Worm (Caenorhabditis elegans) whole organism, late embryonic: ENCODE data around the gene ntc-1.

Experiments used
- F13H6.1 ChIP-seq: sonication (generic microtip); optimal IDR thresholded peaks from 2 replicates; lab custom pipeline; 2016; ENCODE audit warnings: missing genetic modification characterization, missing compliant biosample characterization
- K09A11.1 ChIP-seq: sonication (generic microtip); optimal IDR thresholded peaks from 2 replicates; lab custom pipeline; 2017; ENCODE audit warnings: antibody characterized with exemption, mild to moderate bottlenecking, missing genetic modification characterization, missing compliant biosample characterization; ENCODE audit not compliant: insufficient read depth
- T23F11.4 ChIP-seq: fragments of 200-800 bp; sonication (Bioruptor generic); optimal IDR thresholded peaks from 2 replicates; lab custom pipeline; 2018; ENCODE audit warnings: mild to moderate bottlenecking, missing genetic modification characterization, missing compliant biosample characterization
- Y22D7AL.16 ChIP-seq: sonication (generic microtip); optimal IDR thresholded peaks from 2 replicates; lab custom pipeline; 2016; ENCODE audit warnings: missing genetic modification characterization, missing compliant biosample characterization
- ahr-1 ChIP-seq: sonication (generic microtip); optimal IDR thresholded peaks from 2 replicates; lab custom pipeline; 2016; ENCODE audit warnings: missing genetic modification characterization, missing compliant biosample characterization
- ceh-18 ChIP-seq: sonication (generic microtip); optimal IDR thresholded peaks from 2 replicates; lab custom pipeline; 2016; ENCODE audit warnings: missing genetic modification characterization, missing compliant biosample characterization
- ceh-19 ChIP-seq: fragments of 200-800 bp; sonication (Bioruptor generic); optimal IDR thresholded peaks from 2 replicates; lab custom pipeline; 2018; ENCODE audit warnings: mild to moderate bottlenecking, missing genetic modification characterization, missing compliant biosample characterization
- ceh-22 ChIP-seq: sonication (generic microtip); optimal IDR thresholded peaks from 2 replicates; lab custom pipeline; 2017; ENCODE audit warnings: missing biosample characterization, missing genetic modification characterization
- ceh-30 ChIP-seq: fragments of 150-350 bp; optimal IDR thresholded peaks from 2 replicates; lab custom pipeline; 2014; ENCODE audit warnings: missing biosample characterization, missing genetic modification characterization
- ceh-31 ChIP-seq: sonication (generic microtip); optimal IDR thresholded peaks from 2 replicates; lab custom pipeline; 2016; ENCODE audit warnings: missing genetic modification characterization, missing compliant biosample characterization
- ceh-34 ChIP-seq: sonication (generic microtip); optimal IDR thresholded peaks from 2 replicates; lab custom pipeline; 2016; ENCODE audit warnings: mild to moderate bottlenecking, missing genetic modification characterization, missing compliant biosample characterization
- ceh-48 ChIP-seq: sonication (generic microtip); optimal IDR thresholded peaks from 2 replicates; lab custom pipeline; 2016; ENCODE audit warnings: missing genetic modification characterization, inconsistent platforms, missing compliant biosample characterization
- ceh-6 ChIP-seq: fragments of 200-800 bp; sonication (Bioruptor generic); optimal IDR thresholded peaks from 2 replicates; lab custom pipeline; 2018; ENCODE audit warnings: mild to moderate bottlenecking, missing genetic modification characterization, missing compliant biosample characterization
- dve-1 ChIP-seq: sonication (generic microtip); optimal IDR thresholded peaks from 2 replicates; lab custom pipeline; 2017; ENCODE audit warnings: antibody characterized with exemption, mild to moderate bottlenecking, missing genetic modification characterization, missing compliant biosample characterization
- elt-2 ChIP-seq: sonication (generic microtip); optimal IDR thresholded peaks from 2 replicates; lab custom pipeline; 2016; ENCODE audit warnings: missing genetic modification reagents, missing genetic modification characterization, missing compliant biosample characterization
- elt-4 ChIP-seq: sonication (generic microtip); optimal IDR thresholded peaks from 2 replicates; lab custom pipeline; 2016; ENCODE audit warnings: missing genetic modification characterization, missing compliant biosample characterization
- ets-4 ChIP-seq: sonication (generic microtip); optimal IDR thresholded peaks from 2 replicates; lab custom pipeline; 2016; ENCODE audit warnings: missing genetic modification characterization, missing compliant biosample characterization
- eyg-1 ChIP-seq: sonication (generic microtip); optimal IDR thresholded peaks from 2 replicates; lab custom pipeline; 2016; ENCODE audit warnings: missing genotype, missing genetic modification characterization, missing compliant biosample characterization
- fkh-10 ChIP-seq: fragments of 150-350 bp; optimal IDR thresholded peaks from 2 replicates; lab custom pipeline; 2014; ENCODE audit warnings: missing biosample characterization, missing genetic modification reagents, missing genetic modification characterization
- fkh-6 ChIP-seq: sonication (generic microtip); optimal IDR thresholded peaks from 2 replicates; lab custom pipeline; 2016; ENCODE audit warnings: missing genetic modification characterization, missing compliant biosample characterization
- gmeb-2 ChIP-seq: sonication (generic microtip); optimal IDR thresholded peaks from 2 replicates; lab custom pipeline; 2016; ENCODE audit warnings: missing genetic modification characterization, inconsistent platforms, missing compliant biosample characterization
- hlh-15 ChIP-seq: sonication (generic microtip); optimal IDR thresholded peaks from 2 replicates; lab custom pipeline; 2016; ENCODE audit warnings: missing genetic modification characterization, missing compliant biosample characterization
- lim-6 ChIP-seq: sonication (generic microtip); optimal IDR thresholded peaks from 2 replicates; lab custom pipeline; 2016; ENCODE audit warnings: missing genetic modification characterization, missing compliant biosample characterization
- madf-2 ChIP-seq: sonication (generic microtip); optimal IDR thresholded peaks from 2 replicates; lab custom pipeline; 2017; ENCODE audit warnings: missing genetic modification characterization, missing compliant biosample characterization
- nfya-1 ChIP-seq: sonication (generic microtip); optimal IDR thresholded peaks from 2 replicates; lab custom pipeline; 2017; ENCODE audit warnings: missing genetic modification characterization, mild to moderate bottlenecking, missing compliant biosample characterization, antibody characterized with exemption, moderate library complexity
- nhr-11 ChIP-seq: fragments of 150-350 bp; optimal IDR thresholded peaks from 2 replicates; lab custom pipeline; 2014; ENCODE audit warnings: missing biosample characterization, missing genetic modification characterization
- odd-2 ChIP-seq: sonication (generic microtip); optimal IDR thresholded peaks from 2 replicates; lab custom pipeline; 2017; ENCODE audit warnings: antibody characterized with exemption, mild to moderate bottlenecking, missing genetic modification characterization, missing compliant biosample characterization
- pat-9 ChIP-seq: fragments of 200-800 bp; sonication (Bioruptor generic); optimal IDR thresholded peaks from 2 replicates; lab custom pipeline; 2018; ENCODE audit warnings: mild to moderate bottlenecking, missing genetic modification characterization, moderate library complexity, missing compliant biosample characterization
- pha-2 ChIP-seq: sonication (generic microtip); optimal IDR thresholded peaks from 2 replicates; lab custom pipeline; 2017; ENCODE audit warnings: mild to moderate bottlenecking, missing genetic modification characterization, missing compliant biosample characterization
- pha-4 ChIP-seq: fragments of 150-350 bp; optimal IDR thresholded peaks from 2 replicates; lab custom pipeline; 2018; ENCODE audit warnings: missing biosample characterization, missing genetic modification reagents, missing genetic modification characterization
- pqm-1 ChIP-seq: sonication (generic microtip); optimal IDR thresholded peaks from 2 replicates; lab custom pipeline; 2016; ENCODE audit warnings: missing genetic modification characterization, missing compliant biosample characterization
- sox-2 ChIP-seq: fragments of 200-800 bp; sonication (Bioruptor generic); IDR thresholded peaks from 2 replicates; pipeline ENCODE4 v1.3.6; 2022; ENCODE audit warnings: missing genetic modification reagents, missing genetic modification characterization, missing compliant biosample characterization
- tbx-2 ChIP-seq: sonication (generic microtip); optimal IDR thresholded peaks from 2 replicates; lab custom pipeline; 2016; ENCODE audit warnings: missing genetic modification characterization, missing compliant biosample characterization
- unc-42 ChIP-seq: sonication (generic microtip); optimal IDR thresholded peaks from 2 replicates; lab custom pipeline; 2016; ENCODE audit warnings: missing genotype, missing genetic modification characterization, missing compliant biosample characterization
- unc-55 ChIP-seq: sonication (generic microtip); optimal IDR thresholded peaks from 2 replicates; lab custom pipeline; 2017; ENCODE audit warnings: missing biosample characterization, missing genetic modification reagents, missing genetic modification characterization
- zip-5 ChIP-seq: sonication (generic microtip); optimal IDR thresholded peaks from 2 replicates; lab custom pipeline; 2016; ENCODE audit warnings: missing genetic modification characterization, missing compliant biosample characterization
- ztf-16 ChIP-seq: sonication (generic microtip); optimal IDR thresholded peaks from 2 replicates; lab custom pipeline; 2017; ENCODE audit warnings: missing genetic modification characterization, missing compliant biosample characterization

ntc-1 gene

ce11 chrX:4859582-4860095, 6.3 kb upstream of the ntc-1 start, which contains the start of gene add-1:
add-1 (minus strand) TSS chrX:4860045.
- TF ChIP-seq Y22D7AL.16 (tag; lab: Kevin White, UChicago) (no peak), unc-42 (tag; lab: Kevin White, UChicago) (peak; percentile 47), gmeb-2 (no peak)
- TF ChIP-seq, all 69 proteins: peak for 1

- no peak for TF ChIP-seq K09A11.1
- no peak for TF ChIP-seq lim-6 (tag; lab: Kevin White, UChicago)
- TF ChIP-seq ahr-1 (tag; lab: Kevin White, UChicago): no peak
- no peak for TF ChIP-seq elt-4 (tag; lab: Kevin White, UChicago)
- TF ChIP-seq ceh-22 (tag; lab: Kevin White, UChicago): no peak
Measured at ce11 chrX:4861413-4861812, 4.5 kb upstream of the ntc-1 start.

- TF ChIP-seq ets-4 (tag; lab: Kevin White, UChicago) (no peak), ceh-18 (tag; lab: Kevin White, UChicago) (no peak), T23F11.4 (GFP tag; lab: Kevin White, UChicago) (no peak), lim-6 (tag; lab: Kevin White, UChicago) (no peak), sox-2 (GFP tag; lab: Robert Waterston, UW) (no peak), zip-5 (tag; lab: Kevin White, UChicago) (no peak), ceh-34 (tag; lab: Kevin White, UChicago) (no peak), ceh-19 (GFP tag; lab: Kevin White, UChicago) (no peak), K09A11.1 (no peak), ceh-22 (tag; lab: Kevin White, UChicago) (no peak), fkh-10 (GFP tag; lab: Kevin White, UChicago) (no peak), pha-2 (no peak), elt-4 (tag; lab: Kevin White, UChicago) (no peak), ceh-30 (tag; lab: Kevin White, UChicago) (no peak), pat-9 (tag; lab: Kevin White, UChicago) (no peak), nfya-1 (no peak), ceh-6 (no peak)
- TF ChIP-seq, all 69 proteins: peak for 0
Measured at ce11 chrX:4862062-4862461, 3.8 kb upstream of the ntc-1 start.

- TF ChIP-seq ceh-31 (tag; lab: Kevin White, UChicago): no peak
- no peak for TF ChIP-seq pha-4 (tag; lab: Kevin White, UChicago)
- TF ChIP-seq dve-1 (tag; lab: Kevin White, UChicago): no peak
- no peak for TF ChIP-seq tbx-2 (tag; lab: Kevin White, UChicago)
- TF ChIP-seq, all 69 proteins: peak for 0
Measured at ce11 chrX:4864214-4864613, 1.7 kb upstream of the ntc-1 start.

ce11 chrX:4869627-4870026, 3.7 kb downstream of the ntc-1 start:
- TF ChIP-seq hlh-15 (no peak), ceh-31 (tag; lab: Kevin White, UChicago) (peak; percentile 18), unc-42 (tag; lab: Kevin White, UChicago) (peak; percentile 93)

- TF ChIP-seq elt-2 (tag; lab: Kevin White, UChicago): no peak
- TF ChIP-seq fkh-10 (GFP tag; lab: Kevin White, UChicago): peak; percentile 31
- peak; percentile 66 for TF ChIP-seq unc-42 (tag; lab: Kevin White, UChicago)
Measured at ce11 chrX:4870683-4871082, 4.8 kb downstream of the ntc-1 start.

- TF ChIP-seq F13H6.1 (no peak), pqm-1 (tag; lab: Kevin White, UChicago) (no peak), gmeb-2 (no peak), ztf-16 (tag; lab: Kevin White, UChicago) (no peak), unc-55 (GFP tag; lab: Kevin White, UChicago) (no peak), nhr-11 (tag; lab: Kevin White, UChicago) (no peak), ceh-19 (GFP tag; lab: Kevin White, UChicago) (no peak), ahr-1 (tag; lab: Kevin White, UChicago) (no peak), madf-2 (tag; lab: Kevin White, UChicago) (no peak), ceh-48 (tag; lab: Kevin White, UChicago) (no peak), odd-2 (no peak), fkh-6 (tag; lab: Kevin White, UChicago) (no peak), unc-42 (tag; lab: Kevin White, UChicago) (no peak), eyg-1 (tag; lab: Kevin White, UChicago) (no peak)
- TF ChIP-seq, all 69 proteins: peak for 0
Measured at ce11 chrX:4872758-4873157, 6.9 kb downstream of the ntc-1 start.
